Worm (Caenorhabditis elegans) whole organism, midembryonic: ENCODE data around the gene der-2.

Experiments used
- T22C8.4 ChIP-seq: fragments of 200-800 bp; sonication (Bioruptor generic); IDR thresholded peaks from 2 replicates; pipeline ENCODE4 v1.3.6; 2022; ENCODE audit warnings: missing genetic modification characterization, missing compliant biosample characterization
- cog-1 ChIP-seq: sonication (generic microtip); optimal IDR thresholded peaks from 2 replicates; lab custom pipeline; 2016; ENCODE audit warnings: missing genetic modification characterization, missing compliant biosample characterization
- flt-1 ChIP-seq: fragments of 200-800 bp; sonication (Bioruptor generic); IDR thresholded peaks from 2 replicates; pipeline ENCODE4 v1.3.6; 2022; ENCODE audit warnings: missing genetic modification characterization, missing compliant biosample characterization
- klf-2 ChIP-seq: fragments of 200-800 bp; sonication (Bioruptor generic); conservative IDR thresholded peaks from 2 replicates; pipeline ENCODE4 v1.3.6; 2022; ENCODE audit warnings: missing genetic modification reagents, missing genetic modification characterization, missing compliant biosample characterization
- med-1 ChIP-seq: sonication (generic microtip); optimal IDR thresholded peaks from 2 replicates; lab custom pipeline; 2017; ENCODE audit warnings: missing genetic modification characterization, mild to moderate bottlenecking, missing compliant biosample characterization, antibody characterized with exemption, missing genetic modification reagents; ENCODE audit not compliant: insufficient read depth
- ref-1 ChIP-seq: fragments of 200-800 bp; sonication (Bioruptor generic); conservative IDR thresholded peaks from 2 replicates; pipeline ENCODE4 v1.3.6; 2022; ENCODE audit warnings: missing genetic modification reagents, missing genetic modification characterization, missing compliant biosample characterization
- tab-1 ChIP-seq: fragments of 200-800 bp; sonication (Bioruptor generic); IDR thresholded peaks from 2 replicates; pipeline ENCODE4 v1.3.6; 2022; ENCODE audit warnings: missing genetic modification characterization, missing compliant biosample characterization
- ztf-23 ChIP-seq: fragments of 200-800 bp; sonication (Bioruptor generic); IDR thresholded peaks from 2 replicates; pipeline ENCODE4 v1.3.6; 2022; ENCODE audit warnings: missing genetic modification reagents, missing genetic modification characterization, missing compliant biosample characterization
- ztf-29 ChIP-seq: fragments of 200-800 bp; sonication (Bioruptor generic); IDR thresholded peaks from 2 replicates; pipeline ENCODE4 v1.3.6; 2022; ENCODE audit warnings: missing genetic modification reagents, missing genetic modification characterization, missing compliant biosample characterization

der-2 gene

DNA sequence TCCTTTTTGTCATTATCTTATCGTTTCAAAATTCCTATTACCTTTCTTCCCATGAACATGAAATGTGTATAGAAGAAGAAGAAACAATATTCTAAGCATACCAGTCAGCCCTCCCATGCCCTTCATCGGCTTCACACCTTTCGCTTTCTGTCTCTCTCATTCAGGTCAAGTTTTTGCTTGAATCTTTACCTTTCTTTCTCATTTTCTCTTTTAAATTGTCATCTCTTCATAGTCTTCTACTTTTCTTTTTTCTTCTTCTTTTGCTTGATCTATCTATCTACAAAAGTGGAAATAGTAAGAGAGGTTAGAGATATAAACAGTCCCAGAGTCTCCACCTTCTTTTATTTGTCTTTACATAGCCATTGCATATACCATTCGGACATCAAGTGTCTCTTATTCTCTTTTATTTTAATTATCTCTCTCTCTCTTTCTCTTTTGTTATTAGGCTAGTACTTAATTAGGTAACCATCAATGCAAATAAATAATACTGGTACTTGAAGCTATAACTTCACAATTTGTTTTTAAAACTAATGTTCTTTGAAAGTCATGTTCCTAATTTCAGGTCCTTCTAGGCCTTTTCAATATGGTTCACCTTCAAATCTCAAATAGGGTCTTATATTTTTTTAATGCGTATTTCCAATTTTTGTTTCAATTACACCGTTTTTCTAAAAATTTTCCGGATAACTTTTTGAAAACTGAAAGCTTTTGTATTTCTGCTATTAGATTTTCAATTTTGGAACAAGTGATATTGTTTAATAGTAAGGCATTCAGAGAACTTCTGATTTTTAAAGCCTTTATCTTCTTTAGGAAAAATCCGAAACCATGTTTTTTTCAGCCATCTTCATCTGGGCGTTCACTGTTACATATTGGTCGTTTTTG lies 21.3 kb downstream of the der-2 start, which contains the start of gene dpy-31:
TSS of gene dpy-31 (plus strand) at position 829 of the 879 bp plus-strand sequence.
- TF ChIP-seq med-1 (GFP tag; lab: Kevin White, UChicago) (no peak), ztf-29 (GFP tag; lab: Robert Waterston, UW) (peak; percentile 31; the same call in 1 of the 2 replicates), flt-1 (no peak), cog-1 (tag; lab: Kevin White, UChicago) (no peak), ztf-23 (no peak), T22C8.4 (GFP tag; lab: Robert Waterston, UW) (no peak)

- TF ChIP-seq med-1 (GFP tag; lab: Kevin White, UChicago) (no peak), ztf-23 (no peak), klf-2 (GFP tag; lab: Robert Waterston, UW) (no peak), ztf-29 (GFP tag; lab: Robert Waterston, UW) (no peak), tab-1 (no peak), T22C8.4 (GFP tag; lab: Robert Waterston, UW) (no peak), flt-1 (no peak), cog-1 (tag; lab: Kevin White, UChicago) (no peak), ref-1 (GFP tag; lab: Robert Waterston, UW) (no peak)
These were observed 23.5 kb downstream of the der-2 start for ce11 chrIII:7199467-7199866.

DNA sequence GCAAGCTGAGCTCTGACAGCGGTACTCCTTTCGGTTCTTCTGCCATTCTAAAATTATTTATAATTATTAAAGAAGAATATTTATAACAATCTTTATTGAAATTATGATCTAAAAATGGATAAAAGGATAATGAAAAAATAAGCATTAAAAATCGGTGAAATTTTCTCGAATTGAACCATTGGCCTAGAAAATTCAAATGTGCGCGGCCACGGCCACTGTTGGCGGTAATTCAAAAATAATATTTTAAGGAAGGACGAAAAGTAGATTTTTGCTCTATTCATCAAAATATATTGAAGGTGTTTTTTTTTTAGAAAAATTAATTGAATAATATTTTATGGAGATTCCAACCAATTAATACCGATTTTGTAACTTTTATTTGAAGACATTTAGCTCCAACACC lies 24.1 kb downstream of the der-2 start, which contains the start of gene pfd-5:
TSS of gene pfd-5 (minus strand) at position 47 of the 400 bp plus-strand sequence.
- TF ChIP-seq med-1 (GFP tag; lab: Kevin White, UChicago): no peak
- TF ChIP-seq klf-2 (GFP tag; lab: Robert Waterston, UW): peak; percentile 71; the same call in 1 of the 2 replicates
- peak; percentile 74 for TF ChIP-seq ztf-23
- TF ChIP-seq tab-1: no peak
- no peak for TF ChIP-seq ztf-29 (GFP tag; lab: Robert Waterston, UW)
- peak; percentile 52 for TF ChIP-seq cog-1 (tag; lab: Kevin White, UChicago)
- TF ChIP-seq flt-1: peak; percentile 84
- TF ChIP-seq T22C8.4 (GFP tag; lab: Robert Waterston, UW): no peak; the same call in 1 of the 2 replicates
- TF ChIP-seq ref-1 (GFP tag; lab: Robert Waterston, UW): no peak

DNA sequence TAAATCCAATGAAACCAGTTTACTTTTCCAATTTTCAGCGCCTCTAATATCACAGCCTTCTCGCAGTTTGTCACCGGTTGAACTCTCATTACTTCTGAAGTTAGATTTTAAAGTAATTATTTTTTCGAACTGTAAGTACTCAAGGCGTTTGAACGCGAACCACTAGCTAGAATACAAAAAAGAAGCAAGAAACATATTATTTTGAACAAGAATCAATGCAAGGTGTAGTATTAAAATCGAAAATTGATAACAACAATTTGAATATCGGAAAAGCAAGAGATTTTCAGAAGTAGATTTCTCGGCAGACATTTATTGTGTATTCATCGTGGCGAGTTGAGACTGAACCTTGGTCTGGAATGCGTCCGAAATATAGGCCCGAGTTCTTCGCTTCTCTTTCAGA lies 25.0 kb downstream of the der-2 start, which contains the start of gene exos-9:
TSS of gene exos-9 (minus strand) at position 101 of the 400 bp plus-strand sequence.
- TF ChIP-seq klf-2 (GFP tag; lab: Robert Waterston, UW) (no peak), ref-1 (GFP tag; lab: Robert Waterston, UW) (no peak), cog-1 (tag; lab: Kevin White, UChicago) (no peak), tab-1 (no peak), med-1 (GFP tag; lab: Kevin White, UChicago) (no peak), ztf-29 (GFP tag; lab: Robert Waterston, UW) (no peak), ztf-23 (no peak), flt-1 (no peak), T22C8.4 (GFP tag; lab: Robert Waterston, UW) (no peak)

DNA sequence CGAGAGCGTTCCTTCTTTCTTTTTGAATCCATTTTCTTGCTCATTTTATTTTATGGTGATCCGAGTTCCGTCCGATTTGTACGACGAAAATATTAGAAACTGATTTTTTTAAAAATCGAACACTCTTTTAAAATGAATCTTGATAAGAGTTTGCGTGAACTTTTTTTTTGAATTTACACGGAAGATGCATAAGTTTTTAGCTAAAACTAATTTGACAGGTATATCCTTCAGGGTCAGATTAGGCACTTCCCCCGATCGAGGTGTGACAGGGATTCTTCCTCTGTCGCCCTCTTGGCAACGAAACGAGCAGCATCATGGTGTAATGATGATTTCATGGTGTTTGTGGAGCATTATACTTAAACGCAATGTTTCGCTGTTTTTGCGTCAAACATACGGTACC lies 27.6 kb downstream of the der-2 start, which contains the start of gene F37C12.18:
TSS of gene F37C12.18 (minus strand) at position 101 of the 400 bp plus-strand sequence.
- TF ChIP-seq ref-1 (GFP tag; lab: Robert Waterston, UW) (no peak), ztf-29 (GFP tag; lab: Robert Waterston, UW) (no peak), cog-1 (tag; lab: Kevin White, UChicago) (no peak), T22C8.4 (GFP tag; lab: Robert Waterston, UW) (no peak), med-1 (GFP tag; lab: Kevin White, UChicago) (no peak), tab-1 (no peak), ztf-23 (no peak), flt-1 (no peak), klf-2 (GFP tag; lab: Robert Waterston, UW) (no peak)

ce11 chrIII:7192942-7193665 lies 29.8 kb downstream of the der-2 start, which contains the start of gene mec-14:
TSS of gene mec-14 (minus strand) at chrIII:7192992.
- TF ChIP-seq ztf-29 (GFP tag; lab: Robert Waterston, UW) (no peak), flt-1 (no peak), T22C8.4 (GFP tag; lab: Robert Waterston, UW) (no peak), med-1 (GFP tag; lab: Kevin White, UChicago) (no peak), tab-1 (no peak), cog-1 (tag; lab: Kevin White, UChicago) (no peak), klf-2 (GFP tag; lab: Robert Waterston, UW) (no peak), ref-1 (GFP tag; lab: Robert Waterston, UW) (no peak), ztf-23 (no peak)

- 0 out of 2 replicates have a peak, but pooled peaks have one; percentile 4 for TF ChIP-seq flt-1
- peak; percentile 55; the same call in 1 of the 2 replicates for TF ChIP-seq ztf-23
- TF ChIP-seq tab-1: no peak
- TF ChIP-seq cog-1 (tag; lab: Kevin White, UChicago): peak; percentile 34
These were observed 33.3 kb downstream of the der-2 start, which contains the start of gene rps-21 for ce11 chrIII:7189581-7190128. TSS of gene rps-21 (minus strand) at chrIII:7189631.

DNA sequence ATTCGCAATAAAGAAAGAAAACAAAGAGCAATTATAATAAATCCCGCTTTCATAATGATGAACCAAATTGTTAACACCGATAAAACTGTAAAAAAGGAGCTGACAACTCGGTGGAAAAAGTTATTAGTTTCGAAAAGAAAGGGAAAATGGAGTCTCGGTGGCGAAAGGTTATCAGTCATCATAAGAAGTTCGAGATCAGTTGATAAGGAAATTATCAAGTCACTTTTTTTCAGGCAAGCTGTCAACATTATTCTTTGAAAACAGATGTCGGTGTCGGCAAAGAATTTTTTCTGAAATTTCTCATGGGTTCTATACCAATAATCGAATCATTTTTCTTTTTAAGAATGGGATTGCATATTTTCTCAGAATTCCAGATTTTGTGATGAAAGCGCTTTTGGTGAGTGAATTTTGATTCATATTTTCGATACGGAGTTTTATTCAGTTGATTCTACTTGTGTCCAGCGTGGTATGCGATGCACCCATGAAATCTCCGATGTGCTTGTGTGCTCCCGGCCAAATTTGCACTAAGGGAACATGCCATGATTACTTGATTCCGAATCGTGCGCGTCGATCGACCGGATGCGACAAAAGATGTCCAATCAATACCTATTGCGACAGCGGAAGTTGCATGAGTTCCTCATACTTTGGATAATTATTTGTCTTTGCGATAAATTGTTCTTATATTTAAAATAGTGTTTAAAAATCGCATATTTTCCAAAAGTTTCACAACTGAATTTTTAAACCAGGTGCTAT lies 34.5 kb downstream of the der-2 start, which contains the start of the genes F37C12.21 and F37C12.10:
TSS of gene F37C12.21 (plus strand) at position 58 of the 753 bp plus-strand sequence.
TSS of gene F37C12.10 (minus strand) at position 85 of the 753 bp plus-strand sequence.
- TF ChIP-seq flt-1: no peak
- TF ChIP-seq tab-1: no peak
- no peak for TF ChIP-seq T22C8.4 (GFP tag; lab: Robert Waterston, UW)
- no peak for TF ChIP-seq ztf-23
- TF ChIP-seq ref-1 (GFP tag; lab: Robert Waterston, UW): no peak
- TF ChIP-seq ztf-29 (GFP tag; lab: Robert Waterston, UW): no peak
- TF ChIP-seq cog-1 (tag; lab: Kevin White, UChicago): no peak
- no peak for TF ChIP-seq med-1 (GFP tag; lab: Kevin White, UChicago)
- no peak for TF ChIP-seq klf-2 (GFP tag; lab: Robert Waterston, UW)
